Worm (Caenorhabditis elegans) whole organism, L2 larva: ENCODE measurements around the gene C25F9.14.

Experiments used
- ama-1 ChIP-seq: fragments of 150-350 bp; optimal IDR thresholded peaks from 2 replicates; lab custom pipeline; 2018; ENCODE audit warnings: inconsistent platforms
- ceh-82 ChIP-seq: fragments of 150-350 bp; optimal IDR thresholded peaks from 2 replicates; lab custom pipeline; 2014; ENCODE audit warnings: missing biosample characterization, missing genetic modification characterization
- egl-27 ChIP-seq: sonication (generic microtip); optimal IDR thresholded peaks from 3 replicates; lab custom pipeline; 2017; ENCODE audit warnings: missing biosample characterization, missing genetic modification reagents, missing genetic modification characterization
- lin-13 ChIP-seq: fragments of 150-350 bp; optimal IDR thresholded peaks from 2 replicates; lab custom pipeline; 2014; ENCODE audit warnings: missing biosample characterization, missing genetic modification reagents, missing genetic modification characterization
- nhr-12 ChIP-seq: fragments of 150-350 bp; optimal IDR thresholded peaks from 2 replicates; lab custom pipeline; 2014; ENCODE audit warnings: missing biosample characterization, missing genetic modification characterization
- nhr-25 ChIP-seq: fragments of 150-350 bp; sonication (generic microtip); optimal IDR thresholded peaks from 3 replicates; lab custom pipeline; 2014; ENCODE audit warnings: missing biosample characterization, missing genetic modification characterization
- unc-62 ChIP-seq: fragments of 150-350 bp; optimal IDR thresholded peaks from 2 replicates; lab custom pipeline; 2014; ENCODE audit warnings: missing biosample characterization, missing genetic modification reagents, missing genetic modification characterization

DNA sequence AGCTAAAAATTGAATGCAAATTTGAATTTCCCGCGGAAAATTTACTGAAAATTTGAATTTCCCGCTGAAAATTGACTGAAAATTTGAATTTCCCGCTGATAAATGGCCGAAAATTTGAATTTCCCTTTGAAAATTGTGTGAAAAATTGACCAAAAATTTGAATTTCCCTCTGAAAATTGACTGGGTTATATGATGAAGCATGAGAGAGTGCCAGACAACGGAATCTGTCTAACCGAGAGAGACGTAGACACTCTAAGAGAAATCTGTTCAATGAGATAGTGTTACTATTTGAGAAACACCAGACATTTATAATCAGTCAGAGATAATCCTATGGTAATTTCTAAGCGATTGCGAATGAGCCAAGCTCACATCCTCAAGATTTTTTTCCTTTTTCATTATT lies 41.0 kb downstream of the C25F9.14 start:
- TF ChIP-seq nhr-25 (tag; lab: Kevin White, UChicago) (no peak), ama-1 (lab: Kevin White, UChicago) (no peak), nhr-12 (tag; lab: Kevin White, UChicago) (no peak), unc-62 (GFP tag; lab: Kevin White, UChicago) (no peak), egl-27 (tag; lab: Kevin White, UChicago) (no peak), ceh-82 (tag; lab: Kevin White, UChicago) (no peak), lin-13 (no peak)
